Worm (Caenorhabditis elegans) whole organism, L1 larva: ENCODE measurements around the gene F59A1.15.

Experiments used
- aly-2 ChIP-seq: fragments of 150-350 bp; optimal IDR thresholded peaks from 2 replicates; lab custom pipeline; 2014; ENCODE audit warnings: missing biosample characterization, missing genetic modification characterization
- mep-1 ChIP-seq: fragments of 150-350 bp; optimal IDR thresholded peaks from 2 replicates; lab custom pipeline; 2014; ENCODE audit warnings: missing biosample characterization, missing genetic modification characterization
- vab-15 ChIP-seq: sonication (generic microtip); optimal IDR thresholded peaks from 2 replicates; lab custom pipeline; 2017; ENCODE audit warnings: missing genotype, mild to moderate bottlenecking, missing genetic modification characterization, missing compliant biosample characterization

DNA sequence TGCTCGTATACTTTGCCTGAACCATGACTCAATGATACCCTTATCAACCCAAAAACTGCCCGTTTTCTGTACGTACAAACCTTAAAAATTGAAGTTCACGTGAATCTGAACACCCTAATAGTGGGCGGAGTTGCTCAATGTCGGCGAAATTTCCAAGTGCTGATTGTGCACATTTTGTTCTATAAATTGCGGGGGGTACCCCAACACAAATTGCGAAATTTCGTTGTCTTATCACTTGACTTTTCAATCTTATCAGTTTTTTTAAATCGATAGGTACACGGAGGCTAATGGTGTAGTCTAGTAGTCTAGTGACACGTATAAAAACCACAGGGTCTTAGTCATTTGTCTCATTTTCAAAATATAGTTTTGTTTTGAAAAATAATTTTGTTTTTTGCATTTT lies 24.4 kb downstream of the F59A1.15 start, which contains the start of gene fbxa-108:
- TF ChIP-seq aly-2 (tag; lab: Kevin White, UChicago) (no peak), mep-1 (tag; lab: Kevin White, UChicago) (no peak), vab-15 (no peak)
